Worm (Caenorhabditis elegans) whole organism, L3 larva: ENCODE measurements around the gene srh-147.

Experiments used
- ama-1 ChIP-seq: fragments of 150-350 bp; optimal IDR thresholded peaks from 2 replicates; lab custom pipeline; 2018
- egl-5 ChIP-seq: fragments of 150-350 bp; optimal IDR thresholded peaks from 2 replicates; lab custom pipeline; 2017; ENCODE audit warnings: missing biosample characterization, missing genetic modification reagents, missing genetic modification characterization, inconsistent platforms
- fos-1 ChIP-seq: fragments of 150-350 bp; optimal IDR thresholded peaks from 2 replicates; lab custom pipeline; 2014; ENCODE audit warnings: missing biosample characterization, missing genetic modification characterization
- lin-15B ChIP-seq: fragments of 150-350 bp; optimal IDR thresholded peaks from 2 replicates; lab custom pipeline; 2014; ENCODE audit warnings: missing biosample characterization, missing genetic modification characterization
- nhr-28 ChIP-seq: fragments of 150-350 bp; optimal IDR thresholded peaks from 2 replicates; lab custom pipeline; 2014; ENCODE audit warnings: missing biosample characterization, missing genetic modification characterization
- pqm-1 ChIP-seq: fragments of 150-350 bp; optimal IDR thresholded peaks from 2 replicates; lab custom pipeline; 2017; ENCODE audit warnings: missing biosample characterization, missing genetic modification characterization, inconsistent platforms
- zag-1 ChIP-seq: fragments of 150-350 bp; optimal IDR thresholded peaks from 2 replicates; lab custom pipeline; 2014; ENCODE audit warnings: missing biosample characterization, missing genetic modification characterization

ce11 chrV:15810446-15810845, 39.7 kb downstream of the srh-147 start, which contains the start of gene F54B8.1:
- no peak for TF ChIP-seq lin-15B (tag; lab: Kevin White, UChicago)
- no peak for TF ChIP-seq fos-1 (tag; lab: Kevin White, UChicago)
- TF ChIP-seq zag-1 (tag; lab: Kevin White, UChicago): no peak
- no peak for TF ChIP-seq ama-1
- TF ChIP-seq egl-5: no peak
- no peak for TF ChIP-seq nhr-28 (tag; lab: Kevin White, UChicago)
- no peak for TF ChIP-seq pqm-1 (tag; lab: Kevin White, UChicago)
